Fruit fly (Drosophila melanogaster): ENCODE data around the gene CG13005.

Gene CG13005

dm6 chrX:16833097-16833496, 29.6 kb downstream of the CG13005 start (continued):
- no peak for TF ChIP-seq CG31388 (GFP tag; optimal IDR thresholded peaks at IDR 0.05)
- peak; percentile 65 for TF ChIP-seq CG9437 (GFP tag; optimal IDR thresholded peaks at IDR 0.05)
- no peak for TF ChIP-seq sima (GFP tag; optimal IDR thresholded peaks at IDR 0.05)
- peak; percentile 94 for TF ChIP-seq ci (GFP tag; IDR thresholded peaks at IDR 0.05)
- TF ChIP-seq CG12744 (GFP tag; optimal IDR thresholded peaks at IDR 0.05): no peak
- no peak for TF ChIP-seq CG10565 (GFP tag; optimal IDR thresholded peaks at IDR 0.05)
- peak; percentile 51; the same call in 1 of the 3 replicates for TF ChIP-seq ase (GFP tag; IDR thresholded peaks at IDR 0.05)
- TF ChIP-seq CG13296 (GFP tag; optimal IDR thresholded peaks at IDR 0.05): peak; percentile 36
- TF ChIP-seq bowl (GFP tag; IDR thresholded peaks at IDR 0.05): no peak
- no peak for TF ChIP-seq pzg (GFP tag; optimal IDR thresholded peaks at IDR 0.05)
- TF ChIP-seq stwl (tag; optimal IDR thresholded peaks at IDR 0.05): no peak
- TF ChIP-seq CG12942 (GFP tag; optimal IDR thresholded peaks at IDR 0.05): peak; percentile 53
- TF ChIP-seq Six4 (GFP tag; optimal IDR thresholded peaks at IDR 0.05): peak; percentile 57
- TF ChIP-seq CG4360 (GFP tag; IDR thresholded peaks at IDR 0.05): peak; percentile 37; the same call in 1 of the 2 replicates
- TF ChIP-seq Vsx1 (GFP tag; optimal IDR thresholded peaks at IDR 0.05): peak; percentile 33
- TF ChIP-seq schlank (tag; optimal IDR thresholded peaks at IDR 0.05): peak; percentile 23
- peak in 1 of 2 experiments; percentile 90 for TF ChIP-seq eve (GFP tag; optimal IDR thresholded peaks at IDR 0.05)
- TF ChIP-seq CG7745 (tag; optimal IDR thresholded peaks at IDR 0.05): no peak
- no peak for TF ChIP-seq cad (GFP tag; optimal IDR thresholded peaks at IDR 0.05)
- no peak for TF ChIP-seq CG1832 (GFP tag; optimal IDR thresholded peaks at IDR 0.05)
- TF ChIP-seq ab (GFP tag; optimal IDR thresholded peaks at IDR 0.05): no peak
- TF ChIP-seq kah (GFP tag; optimal IDR thresholded peaks at IDR 0.05): peak; percentile 62
- TF ChIP-seq crp (GFP tag; optimal IDR thresholded peaks at IDR 0.05): peak in 1 of 2 experiments; percentile 13
- TF ChIP-seq gem (tag; optimal IDR thresholded peaks at IDR 0.05): peak; percentile 84
- TF ChIP-seq Deaf1 (tag; optimal IDR thresholded peaks at IDR 0.05): peak; percentile 28
- peak; percentile 52 for TF ChIP-seq ERR (GFP tag; optimal IDR thresholded peaks at IDR 0.05)
- no peak for TF ChIP-seq sna (GFP tag; IDR thresholded peaks at IDR 0.05; ENCODE audit: partially characterized antibody)
- peak; percentile 68 for TF ChIP-seq CG11456 (GFP tag; IDR thresholded peaks at IDR 0.05)
- TF ChIP-seq CG1792 (GFP tag; optimal IDR thresholded peaks at IDR 0.05): peak; percentile 55
- TF ChIP-seq sqz (GFP tag; optimal IDR thresholded peaks at IDR 0.05): peak; percentile 10
- TF ChIP-seq al (GFP tag; IDR thresholded peaks at IDR 0.05): 0 out of 2 replicates have a peak, but pooled peaks have one; percentile 32
- TF ChIP-seq pb (GFP tag; optimal IDR thresholded peaks at IDR 0.05): peak; percentile 63
- peak; percentile 4 for TF ChIP-seq CG10274 (GFP tag; optimal IDR thresholded peaks at IDR 0.05)
- no peak for TF ChIP-seq nerfin-2 (GFP tag; IDR thresholded peaks at IDR 0.05; ENCODE audit: partially characterized antibody)
- peak; percentile 81 for TF ChIP-seq CG8388 (GFP tag; optimal IDR thresholded peaks at IDR 0.05)
- TF ChIP-seq HLH4C (GFP tag; IDR thresholded peaks at IDR 0.05; ENCODE audit: partially characterized antibody): no peak
- TF ChIP-seq HLH54F (GFP tag; optimal IDR thresholded peaks at IDR 0.05): peak; percentile 22
- peak; percentile 80; the same call in 2 of the 3 replicates for TF ChIP-seq otp (GFP tag; IDR thresholded peaks at IDR 0.05)
- no peak for TF ChIP-seq MBD-R2 (GFP tag; IDR thresholded peaks at IDR 0.05)
- TF ChIP-seq Gug (GFP tag; IDR thresholded peaks at IDR 0.05): peak; percentile 44; the same call in 3 of the 4 replicates
- peak; percentile 83 for TF ChIP-seq unpg (GFP tag; optimal IDR thresholded peaks at IDR 0.05)
- TF ChIP-seq CG11695 (GFP tag; IDR thresholded peaks at IDR 0.05): peak; percentile 61; the same call in 2 of the 3 replicates
- peak; percentile 68 for TF ChIP-seq CG5245 (GFP tag; optimal IDR thresholded peaks at IDR 0.05)
- TF ChIP-seq Sry-δ (GFP tag; optimal IDR thresholded peaks at IDR 0.05): peak; percentile 40
- no peak for TF ChIP-seq Scr (GFP tag; IDR thresholded peaks at IDR 0.05; ENCODE audit: partially characterized antibody)
- peak; percentile 67 for TF ChIP-seq Mrtf (GFP tag; IDR thresholded peaks at IDR 0.05)
- peak; percentile 82 for TF ChIP-seq CG13424 (tag; optimal IDR thresholded peaks at IDR 0.05)
- TF ChIP-seq E2f1 (GFP tag; IDR thresholded peaks at IDR 0.05): peak; percentile 64; the same call in 1 of the 2 replicates
- no peak for TF ChIP-seq GATAe (GFP tag; conservative IDR thresholded peaks at IDR 0.05)
- TF ChIP-seq dimm (GFP tag; IDR thresholded peaks at IDR 0.05): no peak
- TF ChIP-seq bab2 (GFP tag; optimal IDR thresholded peaks at IDR 0.05): peak; percentile 62

Data from whole organism, embryonic.